Fruit fly (Drosophila melanogaster): ENCODE results near the gene CG12541.

Gene CG12541

dm6 chrX:7096495-7096995, 30.7 kb upstream of the CG12541 start (continued):
- TF ChIP-seq HLH4C (GFP tag; IDR thresholded peaks at IDR 0.05; ENCODE audit: partially characterized antibody) (no peak), CG17186 (GFP tag; optimal IDR thresholded peaks at IDR 0.05) (peak; percentile 19), CG1792 (GFP tag; optimal IDR thresholded peaks at IDR 0.05) (peak; percentile 65), br (optimal IDR thresholded peaks at IDR 0.05) (no peak), nerfin-2 (GFP tag; IDR thresholded peaks at IDR 0.05; ENCODE audit: partially characterized antibody) (no peak), CG14860 (GFP tag; IDR thresholded peaks at IDR 0.05; ENCODE audit: partially characterized antibody) (no peak), CG10979 (tag; optimal IDR thresholded peaks at IDR 0.05) (peak; percentile 83), pita (GFP tag; optimal IDR thresholded peaks at IDR 0.05) (no peak), Ravus (GFP tag; IDR thresholded peaks at IDR 0.05) (peak; percentile 33; the same call in 1 of the 2 replicates), HLHmδ (GFP tag; optimal IDR thresholded peaks at IDR 0.05) (no peak), trem (tag; optimal IDR thresholded peaks at IDR 0.05) (peak; percentile 54), Meics (GFP tag; optimal IDR thresholded peaks at IDR 0.05) (peak; percentile 88), Jarid2 (GFP tag; optimal IDR thresholded peaks at IDR 0.05) (peak; percentile 45), CG14014 (GFP tag; IDR thresholded peaks at IDR 0.05) (peak; percentile 84), vfl (GFP tag; optimal IDR thresholded peaks at IDR 0.05) (peak; percentile 36), CG18599 (GFP tag; optimal IDR thresholded peaks at IDR 0.05) (peak; percentile 94), Dp (GFP tag; optimal IDR thresholded peaks at IDR 0.05) (no peak), CG30431 (GFP tag; optimal IDR thresholded peaks at IDR 0.05) (peak; percentile 72), wor (GFP tag; IDR thresholded peaks at IDR 0.05) (peak; percentile 47; the same call in 1 of the 2 replicates), NK7.1 (GFP tag; optimal IDR thresholded peaks at IDR 0.05) (peak; percentile 16), CG7928 (GFP tag; optimal IDR thresholded peaks at IDR 0.05) (peak; percentile 48), cwo (GFP tag; optimal IDR thresholded peaks at IDR 0.05) (peak; percentile 86), CG43689 (GFP tag; IDR thresholded peaks at IDR 0.05) (peak; percentile 53; the same call in 1 of the 2 replicates), run (tag; optimal IDR thresholded peaks at IDR 0.05) (peak; percentile 51), pfk (GFP tag; optimal IDR thresholded peaks at IDR 0.05) (no peak), p53 (GFP tag; optimal IDR thresholded peaks at IDR 0.05) (no peak), seq (GFP tag; IDR thresholded peaks at IDR 0.05) (peak; percentile 89), CG4617 (GFP tag; optimal IDR thresholded peaks at IDR 0.05; ENCODE audit: borderline replicate concordance) (peak; percentile 65), CG12299 (tag; optimal IDR thresholded peaks at IDR 0.05) (peak; percentile 75), Antp (GFP tag; optimal IDR thresholded peaks at IDR 0.05) (peak; percentile 78), ERR (GFP tag; optimal IDR thresholded peaks at IDR 0.05) (peak; percentile 12), CG3065 (GFP tag; optimal IDR thresholded peaks at IDR 0.05) (no peak), odd (GFP tag; optimal IDR thresholded peaks at IDR 0.05) (peak; percentile 75), CG10366 (GFP tag; IDR thresholded peaks at IDR 0.05) (peak; percentile 53), tup (GFP tag; optimal IDR thresholded peaks at IDR 0.05) (peak; percentile 2), Hr3 (GFP tag; optimal IDR thresholded peaks at IDR 0.05) (peak; percentile 69), jumu (GFP tag; optimal IDR thresholded peaks at IDR 0.05) (peak; percentile 76), ab (GFP tag; optimal IDR thresholded peaks at IDR 0.05) (peak; percentile 27), Gug (GFP tag; IDR thresholded peaks at IDR 0.05) (peak; percentile 65; the same call in 3 of the 4 replicates), tna (GFP tag; IDR thresholded peaks at IDR 0.05; ENCODE audit: partially characterized antibody) (no peak), sc (optimal IDR thresholded peaks at IDR 0.05) (no peak), sc (GFP tag; optimal IDR thresholded peaks at IDR 0.05) (peak; percentile 51), lbe (GFP tag; optimal IDR thresholded peaks at IDR 0.05) (no peak), Vsx1 (GFP tag; optimal IDR thresholded peaks at IDR 0.05) (peak; percentile 26), D19A (tag; optimal IDR thresholded peaks at IDR 0.05) (peak; percentile 81), vvl (GFP tag; IDR thresholded peaks at IDR 0.05) (peak; percentile 76), CG12659 (GFP tag; optimal IDR thresholded peaks at IDR 0.05) (peak; percentile 89), mam (GFP tag; optimal IDR thresholded peaks at IDR 0.05) (peak; percentile 72), cad (GFP tag; optimal IDR thresholded peaks at IDR 0.05) (no peak), unpg (GFP tag; optimal IDR thresholded peaks at IDR 0.05) (peak; percentile 88)

All from whole organism, embryonic.